Worm (Caenorhabditis elegans): Measurements from ENCODE around the gene msi-1.

msi-1 gene

ce11 chrIII:3976291-3976690 is at the start of gene msi-1:
Gene msi-1 (minus strand): TSS chrIII:3976391.
- no peak for TF ChIP-seq bed-3 (GFP tag; optimal IDR thresholded peaks at IDR 0.05)
- TF ChIP-seq hlh-1 (tag; optimal IDR thresholded peaks at IDR 0.05) = no peak
- no peak for TF ChIP-seq elt-1 (tag; optimal IDR thresholded peaks at IDR 0.05; ENCODE audit: borderline replicate concordance, insufficient read depth)
- no peak for TF ChIP-seq sem-2 (GFP tag; optimal IDR thresholded peaks at IDR 0.05)
- TF ChIP-seq unc-62 (GFP tag; optimal IDR thresholded peaks at IDR 0.05) = no peak
- no peak for TF ChIP-seq tbx-8 (GFP tag; optimal IDR thresholded peaks at IDR 0.05)
- TF ChIP-seq nhr-76 (tag; optimal IDR thresholded peaks at IDR 0.05) = no peak
- TF ChIP-seq elt-3 (tag; optimal IDR thresholded peaks at IDR 0.05) = no peak
- TF ChIP-seq flh-1 (GFP tag; optimal IDR thresholded peaks at IDR 0.05) = no peak
- no peak for TF ChIP-seq ces-1 (GFP tag; optimal IDR thresholded peaks at IDR 0.05)
- no peak for TF ChIP-seq ceh-43 (GFP tag; optimal IDR thresholded peaks at IDR 0.05)
- TF ChIP-seq ceh-83 (GFP tag; optimal IDR thresholded peaks at IDR 0.05) = no peak
- TF ChIP-seq nhr-2 (tag; optimal IDR thresholded peaks at IDR 0.05) = no peak
- TF ChIP-seq sptf-1 (tag; optimal IDR thresholded peaks at IDR 0.05) = no peak
- TF ChIP-seq cnd-1 (tag; optimal IDR thresholded peaks at IDR 0.05) = no peak
- TF ChIP-seq blmp-1 (tag; optimal IDR thresholded peaks at IDR 0.05) = no peak
- no peak for TF ChIP-seq nhr-237 (tag; optimal IDR thresholded peaks at IDR 0.05)
- TF ChIP-seq unc-39 (tag; optimal IDR thresholded peaks at IDR 0.05) = no peak
- no peak for TF ChIP-seq nhr-12 (tag; optimal IDR thresholded peaks at IDR 0.05)

ce11 chrIII:4021866-4022265 is 45.7 kb upstream of the msi-1 start, which contains the start of gene tftc-5:
Gene tftc-5 (plus strand): TSS chrIII:4022166.
- TF ChIP-seq ztf-11 (tag; optimal IDR thresholded peaks at IDR 0.05) (no peak), snpc-4 (tag; optimal IDR thresholded peaks at IDR 0.05) (no peak), mep-1 (tag; optimal IDR thresholded peaks at IDR 0.05) (no peak), bed-3 (GFP tag; optimal IDR thresholded peaks at IDR 0.05) (no peak), nhr-28 (tag; optimal IDR thresholded peaks at IDR 0.05) (no peak), tbx-8 (GFP tag; optimal IDR thresholded peaks at IDR 0.05) (no peak), unc-39 (tag; optimal IDR thresholded peaks at IDR 0.05) (no peak), mls-2 (tag; optimal IDR thresholded peaks at IDR 0.05) (no peak), unc-62 (GFP tag; optimal IDR thresholded peaks at IDR 0.05) (no peak), blmp-1 (tag; optimal IDR thresholded peaks at IDR 0.05) (no peak), ces-1 (GFP tag; optimal IDR thresholded peaks at IDR 0.05) (no peak), ceh-39 (tag; optimal IDR thresholded peaks at IDR 0.05) (no peak), sem-2 (GFP tag; optimal IDR thresholded peaks at IDR 0.05) (no peak), hlh-1 (tag; optimal IDR thresholded peaks at IDR 0.05) (no peak)

ce11 chrIII:4019801-4020200 is 43.6 kb upstream of the msi-1 start, which contains the start of gene snpc-3.4:
Gene snpc-3.4 (plus strand): TSS chrIII:4020037.
- TF ChIP-seq mls-2 (tag; optimal IDR thresholded peaks at IDR 0.05) (no peak), ceh-83 (GFP tag; optimal IDR thresholded peaks at IDR 0.05) (no peak), ztf-11 (tag; optimal IDR thresholded peaks at IDR 0.05) (no peak), ces-1 (GFP tag; optimal IDR thresholded peaks at IDR 0.05) (peak; percentile 66), mep-1 (tag; optimal IDR thresholded peaks at IDR 0.05) (peak; percentile 77), elt-3 (tag; optimal IDR thresholded peaks at IDR 0.05) (no peak), drap-1 (GFP tag; optimal IDR thresholded peaks at IDR 0.05) (no peak), pha-4 (tag; optimal IDR thresholded peaks at IDR 0.05) (peak; percentile 37), sem-2 (GFP tag; optimal IDR thresholded peaks at IDR 0.05) (no peak), tbx-8 (GFP tag; optimal IDR thresholded peaks at IDR 0.05) (no peak), nhr-2 (tag; optimal IDR thresholded peaks at IDR 0.05) (no peak), zip-8 (tag; optimal IDR thresholded peaks at IDR 0.05) (no peak), M03D4.4 (tag; optimal IDR thresholded peaks at IDR 0.05) (no peak), lin-32 (GFP tag; optimal IDR thresholded peaks at IDR 0.05) (no peak), unc-39 (tag; optimal IDR thresholded peaks at IDR 0.05) (no peak), unc-62 (GFP tag; optimal IDR thresholded peaks at IDR 0.05) (no peak), mab-5 (tag; optimal IDR thresholded peaks at IDR 0.05) (no peak), nhr-76 (tag; optimal IDR thresholded peaks at IDR 0.05) (no peak), elt-1 (tag; optimal IDR thresholded peaks at IDR 0.05; ENCODE audit: borderline replicate concordance, insufficient read depth) (no peak), sptf-1 (tag; optimal IDR thresholded peaks at IDR 0.05) (peak; percentile 26), nhr-12 (tag; optimal IDR thresholded peaks at IDR 0.05) (no peak), lsy-2 (tag; optimal IDR thresholded peaks at IDR 0.05) (peak; percentile 97), ceh-39 (tag; optimal IDR thresholded peaks at IDR 0.05) (peak; percentile 62), nhr-28 (tag; optimal IDR thresholded peaks at IDR 0.05) (no peak), ham-2 (GFP tag; optimal IDR thresholded peaks at IDR 0.05) (no peak), snpc-4 (tag; optimal IDR thresholded peaks at IDR 0.05) (no peak), unc-120 (tag; optimal IDR thresholded peaks at IDR 0.05; ENCODE audit: poor library complexity, severe bottlenecking) (no peak), blmp-1 (tag; optimal IDR thresholded peaks at IDR 0.05) (no peak), hlh-1 (tag; optimal IDR thresholded peaks at IDR 0.05) (no peak), ceh-43 (GFP tag; optimal IDR thresholded peaks at IDR 0.05) (no peak), nhr-237 (tag; optimal IDR thresholded peaks at IDR 0.05) (peak; percentile 44), flh-1 (GFP tag; optimal IDR thresholded peaks at IDR 0.05) (no peak), bed-3 (GFP tag; optimal IDR thresholded peaks at IDR 0.05) (no peak), cnd-1 (tag; optimal IDR thresholded peaks at IDR 0.05) (no peak), lin-13 (tag; optimal IDR thresholded peaks at IDR 0.05) (peak; percentile 38)

Measured in whole organism, mixed stage, embryonic.